Worm (Caenorhabditis elegans) whole organism, mixed stage, embryonic: ENCODE data around the gene sta-2.

Experiments used
- blmp-1 ChIP-seq: fragments of 150-350 bp; optimal IDR thresholded peaks from 2 replicates; lab custom pipeline; 2014; ENCODE audit warnings: missing biosample characterization, missing genetic modification characterization
- cnd-1 ChIP-seq: fragments of 200-800 bp; sonication (Bioruptor generic); optimal IDR thresholded peaks from 2 replicates; lab custom pipeline; 2018; ENCODE audit warnings: mild to moderate bottlenecking, missing genetic modification characterization, missing compliant biosample characterization
- drap-1 ChIP-seq: fragments of 200-800 bp; sonication (Bioruptor generic); optimal IDR thresholded peaks from 3 replicates; lab custom pipeline; 2018; ENCODE audit warnings: mild to moderate bottlenecking, missing genetic modification characterization, missing compliant biosample characterization
- elt-1 ChIP-seq: sonication (generic microtip); optimal IDR thresholded peaks from 2 replicates; lab custom pipeline; 2017; ENCODE audit warnings: missing genetic modification characterization, mild to moderate bottlenecking, missing compliant biosample characterization, antibody characterized with exemption, moderate library complexity, borderline replicate concordance; ENCODE audit not compliant: insufficient read depth
- lin-13 ChIP-seq: fragments of 150-350 bp; optimal IDR thresholded peaks from 2 replicates; lab custom pipeline; 2014; ENCODE audit warnings: missing biosample characterization, missing genetic modification characterization
- lsy-2 ChIP-seq: fragments of 150-350 bp; optimal IDR thresholded peaks from 2 replicates; lab custom pipeline; 2014; ENCODE audit warnings: missing biosample characterization, missing genetic modification characterization
- nhr-237 ChIP-seq: fragments of 150-350 bp; optimal IDR thresholded peaks from 2 replicates; lab custom pipeline; 2014; ENCODE audit warnings: missing biosample characterization, missing genetic modification characterization
- nhr-28 ChIP-seq: fragments of 150-350 bp; optimal IDR thresholded peaks from 2 replicates; lab custom pipeline; 2014; ENCODE audit warnings: missing biosample characterization, missing genetic modification characterization
- unc-62 ChIP-seq: fragments of 150-350 bp; optimal IDR thresholded peaks from 2 replicates; lab custom pipeline; 2014; ENCODE audit warnings: missing biosample characterization, missing genetic modification reagents, missing genetic modification characterization
- ztf-11 ChIP-seq: fragments of 150-350 bp; optimal IDR thresholded peaks from 2 replicates; lab custom pipeline; 2014; ENCODE audit warnings: missing biosample characterization, missing genetic modification characterization

DNA sequence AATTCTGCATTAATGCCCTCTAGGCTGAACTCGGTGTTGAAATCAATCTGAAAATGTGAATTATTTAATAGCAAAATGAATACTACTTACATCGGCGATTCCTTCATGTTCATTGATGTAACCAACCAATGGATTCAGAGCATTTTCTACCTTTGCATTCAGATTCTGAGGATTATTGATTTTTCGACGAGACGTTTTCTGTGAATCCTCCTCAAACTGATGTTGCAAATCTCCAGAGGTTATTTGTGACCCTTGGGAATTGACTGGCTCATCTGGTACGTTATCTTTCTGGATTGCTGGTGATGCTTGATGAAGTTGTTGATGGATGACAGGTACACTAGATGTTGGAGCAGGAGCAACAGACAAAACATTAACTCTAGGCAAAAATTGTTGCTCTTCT lies 41.0 kb downstream of the sta-2 start:
- TF ChIP-seq unc-62 (GFP tag; lab: Kevin White, UChicago) (no peak), lin-13 (tag; lab: Kevin White, UChicago) (no peak), lsy-2 (no peak), cnd-1 (tag; lab: Kevin White, UChicago) (no peak), drap-1 (GFP tag; lab: Kevin White, UChicago) (no peak), blmp-1 (tag; lab: Kevin White, UChicago) (no peak), ztf-11 (tag; lab: Kevin White, UChicago) (no peak), nhr-237 (no peak), elt-1 (tag; lab: Kevin White, UChicago) (no peak), nhr-28 (tag; lab: Kevin White, UChicago) (no peak)
